Worm (Caenorhabditis elegans): Measurements from ENCODE around the gene K07C11.8.

K07C11.8 gene

DNA sequence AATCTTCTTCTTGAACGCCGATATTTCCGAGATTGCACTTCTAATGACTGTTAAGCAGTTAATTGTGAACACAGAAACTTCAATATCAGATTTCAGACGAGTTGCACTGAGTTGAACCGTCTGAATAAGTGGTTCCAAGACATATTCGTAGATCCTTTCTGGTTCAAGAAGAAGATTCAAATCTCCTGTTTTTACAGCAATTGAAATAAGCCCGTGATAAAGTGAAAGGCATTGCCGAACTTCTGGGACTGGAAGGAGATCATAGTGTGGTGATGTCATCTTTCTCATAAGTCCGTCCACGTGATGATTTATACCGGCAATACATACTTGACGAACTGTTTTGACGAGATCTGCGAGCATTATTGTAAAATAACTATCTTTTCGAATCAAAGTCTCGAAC is 1.9 kb upstream of the K07C11.8 start:
- TF ChIP-seq C34B4.2 (tag; optimal IDR thresholded peaks at IDR 0.05) (no peak), F16B12.6 (tag; optimal IDR thresholded peaks at IDR 0.05) (no peak), nhr-90 (tag; optimal IDR thresholded peaks at IDR 0.05; ENCODE audit: poor library complexity) (no peak), xbp-1 (tag; optimal IDR thresholded peaks at IDR 0.05) (no peak), lin-14 (GFP tag; optimal IDR thresholded peaks at IDR 0.05) (no peak), C16A3.4 (tag; optimal IDR thresholded peaks at IDR 0.05) (no peak), vab-15 (tag; optimal IDR thresholded peaks at IDR 0.05) (no peak), sptf-1 (tag; optimal IDR thresholded peaks at IDR 0.05) (no peak), aha-1 (tag; optimal IDR thresholded peaks at IDR 0.05) (no peak), irx-1 (tag; optimal IDR thresholded peaks at IDR 0.05) (no peak), egl-27 (tag; optimal IDR thresholded peaks at IDR 0.05) (no peak), lin-15B (tag; optimal IDR thresholded peaks at IDR 0.05) (no peak), sup-37 (GFP tag; optimal IDR thresholded peaks at IDR 0.05) (no peak), isw-1 (GFP tag; IDR thresholded peaks at IDR 0.05) (no peak), lin-35 (GFP tag; optimal IDR thresholded peaks at IDR 0.05) (no peak), pqm-1 (tag; optimal IDR thresholded peaks at IDR 0.05) (no peak), grh-1 (GFP tag; IDR thresholded peaks at IDR 0.05) (no peak), blmp-1 (tag; optimal IDR thresholded peaks at IDR 0.05) (no peak), nhr-85 (tag) (no peak), snu-23 (GFP tag; optimal IDR thresholded peaks at IDR 0.05) (no peak)

DNA sequence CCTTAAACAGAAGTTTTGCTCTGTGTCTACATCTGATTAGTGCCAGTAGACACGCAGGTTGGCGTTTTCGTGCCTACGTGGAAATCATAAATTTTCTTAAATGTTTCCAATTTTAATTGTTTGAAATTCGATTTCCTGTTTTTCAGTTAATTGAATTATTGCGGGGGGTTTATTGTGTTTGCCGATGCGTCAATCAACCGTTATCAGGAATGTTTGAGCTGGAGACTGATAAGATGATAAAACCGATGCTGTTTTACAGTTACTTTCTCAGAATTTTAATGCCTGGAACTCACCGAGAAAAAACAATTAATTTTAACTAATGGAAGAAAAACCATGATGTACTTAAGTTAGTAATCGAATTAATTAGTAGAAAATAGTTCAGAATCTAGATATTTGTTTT is 566 bp downstream of the K07C11.8 start:
- TF ChIP-seq elt-2 (tag; optimal IDR thresholded peaks at IDR 0.05): peak; percentile 74
- TF ChIP-seq nhr-47 (tag; optimal IDR thresholded peaks at IDR 0.05): no peak
- no peak for TF ChIP-seq unc-30 (tag; optimal IDR thresholded peaks at IDR 0.05)
- TF ChIP-seq xbp-1 (tag; optimal IDR thresholded peaks at IDR 0.05): no peak
- TF ChIP-seq fkh-4 (tag; optimal IDR thresholded peaks at IDR 0.05; ENCODE audit: borderline replicate concordance): no peak
- no peak for TF ChIP-seq aha-1 (tag; optimal IDR thresholded peaks at IDR 0.05)
- no peak for TF ChIP-seq efl-1 (optimal IDR thresholded peaks at IDR 0.05)
- peak in 1 of 2 experiments; percentile 58 for TF ChIP-seq efl-1 (GFP tag; optimal IDR thresholded peaks at IDR 0.05 in 1 of 2)
- peak; percentile 91 for TF ChIP-seq pqm-1 (tag; optimal IDR thresholded peaks at IDR 0.05)
- no peak for TF ChIP-seq egl-27 (tag; optimal IDR thresholded peaks at IDR 0.05)
- TF ChIP-seq egl-13 (tag; optimal IDR thresholded peaks at IDR 0.05): no peak
- no peak for TF ChIP-seq elt-3 (tag; optimal IDR thresholded peaks at IDR 0.05)
- TF ChIP-seq C04F5.9 (tag; optimal IDR thresholded peaks at IDR 0.05): no peak
- no peak for TF ChIP-seq ceh-63 (GFP tag; optimal IDR thresholded peaks at IDR 0.05)
- no peak for TF ChIP-seq snu-23 (GFP tag; optimal IDR thresholded peaks at IDR 0.05)
- TF ChIP-seq nhr-77 (tag; optimal IDR thresholded peaks at IDR 0.05): no peak
- TF ChIP-seq rnt-1 (tag; optimal IDR thresholded peaks at IDR 0.05): no peak
- no peak for TF ChIP-seq lir-3 (tag; optimal IDR thresholded peaks at IDR 0.05; ENCODE audit: poor library complexity)
- no peak for TF ChIP-seq fos-1 (tag; optimal IDR thresholded peaks at IDR 0.05)

DNA sequence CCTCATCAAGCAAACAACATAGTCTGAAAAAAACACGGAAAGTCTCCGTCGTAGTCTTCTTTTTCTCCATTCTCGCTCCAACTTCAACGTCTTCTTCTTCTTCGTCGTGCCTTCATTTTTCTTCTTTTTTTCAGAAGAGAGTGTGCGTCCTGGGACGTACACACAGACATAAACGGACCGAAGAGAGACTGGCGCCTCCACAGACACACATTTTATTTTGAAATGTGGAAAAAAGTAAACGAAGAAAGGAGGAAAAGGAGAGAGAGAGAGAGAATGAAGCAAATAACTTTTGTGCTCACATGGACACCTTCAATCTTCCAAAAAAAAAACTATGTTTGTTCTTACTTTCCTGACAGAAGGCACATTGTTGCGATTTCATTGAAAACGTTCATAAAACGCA is 2.5 kb downstream of the K07C11.8 start:
- TF ChIP-seq ceh-82 (tag; optimal IDR thresholded peaks at IDR 0.05) (no peak), lsy-2 (tag; optimal IDR thresholded peaks at IDR 0.05) (peak in 1 of 2 experiments; percentile 5), lin-14 (GFP tag; optimal IDR thresholded peaks at IDR 0.05) (peak; percentile 49)

DNA sequence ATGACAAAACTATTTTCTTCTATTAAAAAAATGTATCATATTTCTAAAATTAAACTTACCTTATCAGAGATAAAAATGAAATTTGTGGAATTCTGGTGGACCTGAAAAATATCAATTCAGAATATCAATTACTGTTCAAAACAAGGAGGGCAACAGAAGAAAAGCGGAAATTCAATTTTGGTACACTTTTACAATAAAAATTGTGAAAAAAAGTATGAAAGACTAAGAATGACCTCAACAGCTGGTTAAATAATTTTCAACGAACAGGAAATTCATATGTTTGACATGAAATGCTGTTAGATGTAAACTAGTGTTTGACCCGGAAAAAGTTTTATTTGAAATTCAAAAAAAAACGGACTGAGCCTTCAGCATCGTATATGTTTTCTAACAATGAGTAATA is 3.8 kb downstream of the K07C11.8 start, which contains the start of gene K07C11.7:
Gene K07C11.7, minus strand, starts transcription at position 101 of the 400 bp plus-strand sequence.
- TF ChIP-seq unc-86 (tag; optimal IDR thresholded peaks at IDR 0.05) (no peak), grh-1 (GFP tag; IDR thresholded peaks at IDR 0.05) (no peak), hlh-4 (tag; optimal IDR thresholded peaks at IDR 0.05) (no peak), efl-3 (GFP tag; optimal IDR thresholded peaks at IDR 0.05) (no peak), lin-13 (GFP tag; optimal IDR thresholded peaks at IDR 0.05) (no peak), lin-39 (tag; optimal IDR thresholded peaks at IDR 0.05) (no peak)
